Worm (Caenorhabditis elegans): ENCODE data around the gene W05H9.2.

W05H9.2 gene

DNA sequence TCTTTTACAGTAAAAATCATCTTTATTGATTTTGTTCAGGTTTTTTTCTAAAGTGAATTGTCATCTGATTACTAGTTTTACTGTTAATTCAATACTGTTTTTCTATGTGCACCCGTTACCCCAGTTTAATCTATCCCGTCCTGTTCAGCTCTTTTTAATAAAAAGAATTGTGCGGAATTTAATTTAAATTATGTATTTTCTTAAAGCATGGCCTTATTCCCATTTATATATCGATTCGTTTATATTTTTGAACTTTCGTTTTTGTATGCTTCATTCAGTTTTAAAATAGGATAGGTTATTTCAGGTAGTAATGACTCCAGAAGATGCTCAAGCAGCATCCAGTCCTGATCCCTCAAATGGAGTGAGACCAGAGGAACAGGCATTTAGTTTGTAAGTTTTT is at the start of gene W05H9.2:
TSS of gene W05H9.2 (plus strand) at position 301 of the 400 bp plus-strand sequence.
- no peak for TF ChIP-seq jun-1 (tag; optimal IDR thresholded peaks at IDR 0.05)
- no peak for TF ChIP-seq tbx-2 (tag; optimal IDR thresholded peaks at IDR 0.05)
- no peak for TF ChIP-seq ztf-4 (tag; optimal IDR thresholded peaks at IDR 0.05)
- TF ChIP-seq nhr-71 (tag; optimal IDR thresholded peaks at IDR 0.05), result no peak
- TF ChIP-seq unc-98 (GFP tag; IDR thresholded peaks at IDR 0.05), result no peak
- TF ChIP-seq nhr-77 (tag; optimal IDR thresholded peaks at IDR 0.05), result no peak
- TF ChIP-seq unc-30 (tag; optimal IDR thresholded peaks at IDR 0.05), result no peak
- TF ChIP-seq dsc-1 (tag; optimal IDR thresholded peaks at IDR 0.05), result no peak
- TF ChIP-seq elt-2 (tag; optimal IDR thresholded peaks at IDR 0.05), result no peak
- no peak for TF ChIP-seq vab-15 (tag; optimal IDR thresholded peaks at IDR 0.05)

DNA sequence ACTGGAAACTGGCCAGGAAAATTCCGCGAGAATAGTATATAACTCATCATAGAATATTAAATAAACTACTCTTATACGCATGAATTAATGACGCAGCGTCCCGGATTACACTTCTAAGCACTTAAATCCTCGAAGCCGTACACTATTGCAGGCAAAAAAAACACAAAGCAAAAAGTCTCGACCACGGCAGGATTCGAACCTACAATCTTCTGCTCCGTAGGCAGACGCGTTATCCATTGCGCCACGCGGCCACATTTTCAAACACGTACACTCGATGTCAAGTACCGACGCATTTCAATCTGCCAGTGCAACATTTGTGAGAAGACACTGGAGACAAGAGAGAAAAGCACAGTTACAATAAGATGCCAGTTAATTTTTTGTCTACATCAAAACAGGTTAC is 46.9 kb upstream of the W05H9.2 start:
- TF ChIP-seq pax-3 (tag; optimal IDR thresholded peaks at IDR 0.05) (no peak), C34B4.2 (tag; optimal IDR thresholded peaks at IDR 0.05) (no peak), nhr-28 (tag; optimal IDR thresholded peaks at IDR 0.05) (no peak), unc-30 (tag; optimal IDR thresholded peaks at IDR 0.05) (no peak), zip-4 (GFP tag; optimal IDR thresholded peaks at IDR 0.05) (no peak), mef-2 (tag; optimal IDR thresholded peaks at IDR 0.05) (no peak), nhr-71 (tag; optimal IDR thresholded peaks at IDR 0.05) (peak; percentile 72), irx-1 (tag; optimal IDR thresholded peaks at IDR 0.05) (peak; percentile 52), hlh-4 (tag; optimal IDR thresholded peaks at IDR 0.05) (no peak), lin-35 (GFP tag; optimal IDR thresholded peaks at IDR 0.05) (peak; percentile 9 to 68), ceh-63 (GFP tag; optimal IDR thresholded peaks at IDR 0.05) (no peak), unc-62 (GFP tag; optimal IDR thresholded peaks at IDR 0.05) (no peak), lir-3 (tag; optimal IDR thresholded peaks at IDR 0.05; ENCODE audit: poor library complexity) (peak; percentile 23), ceh-82 (tag; optimal IDR thresholded peaks at IDR 0.05) (peak; percentile 24 to 55 (median 31)), fos-1 (tag; optimal IDR thresholded peaks at IDR 0.05) (peak; percentile 27), fkh-4 (tag; optimal IDR thresholded peaks at IDR 0.05; ENCODE audit: borderline replicate concordance) (no peak), skn-1 (tag; optimal IDR thresholded peaks at IDR 0.05) (peak; percentile 23), nhr-12 (tag; optimal IDR thresholded peaks at IDR 0.05) (no peak), egl-27 (tag; optimal IDR thresholded peaks at IDR 0.05) (no peak), efl-3 (GFP tag; optimal IDR thresholded peaks at IDR 0.05) (no peak), nhr-11 (tag; optimal IDR thresholded peaks at IDR 0.05) (no peak), lin-14 (GFP tag; optimal IDR thresholded peaks at IDR 0.05) (peak; percentile 66), swsn-7 (tag; optimal IDR thresholded peaks at IDR 0.05) (peak; percentile 50), fkh-8 (tag; optimal IDR thresholded peaks at IDR 0.05) (peak; percentile 46), zag-1 (tag; optimal IDR thresholded peaks at IDR 0.05) (no peak), nhr-90 (tag; optimal IDR thresholded peaks at IDR 0.05; ENCODE audit: poor library complexity) (peak; percentile 67), sptf-1 (tag; optimal IDR thresholded peaks at IDR 0.05) (no peak), C16A3.4 (tag; optimal IDR thresholded peaks at IDR 0.05) (peak; percentile 69), alr-1 (tag; optimal IDR thresholded peaks at IDR 0.05; ENCODE audit: borderline replicate concordance) (no peak), mep-1 (tag; optimal IDR thresholded peaks at IDR 0.05) (peak; percentile 56), blmp-1 (tag; optimal IDR thresholded peaks at IDR 0.05) (no peak), unc-130 (tag; optimal IDR thresholded peaks at IDR 0.05) (no peak), efl-1 (optimal IDR thresholded peaks at IDR 0.05) (peak in 1 of 2 experiments; percentile 14), efl-1 (GFP tag; optimal IDR thresholded peaks at IDR 0.05 in 1 of 2) (peak in 1 of 2 experiments; percentile 91), mdl-1 (tag; optimal IDR thresholded peaks at IDR 0.05) (peak in 1 of 2 experiments; percentile 52), nhr-47 (tag; optimal IDR thresholded peaks at IDR 0.05) (peak; percentile 75), pqm-1 (tag; optimal IDR thresholded peaks at IDR 0.05) (no peak), grh-1 (GFP tag; IDR thresholded peaks at IDR 0.05) (no peak), fkh-10 (GFP tag; optimal IDR thresholded peaks at IDR 0.05) (no peak), ceh-88 (GFP tag; IDR thresholded peaks at IDR 0.05) (peak; percentile 42; the same call in 1 of the 2 replicates), xbp-1 (tag; optimal IDR thresholded peaks at IDR 0.05) (peak; percentile 64), mab-9 (GFP tag; IDR thresholded peaks at IDR 0.05) (no peak), tbx-2 (tag; optimal IDR thresholded peaks at IDR 0.05) (peak; percentile 55), ztf-4 (tag; optimal IDR thresholded peaks at IDR 0.05) (no peak), nhr-85 (tag) (peak; percentile 74), nhr-20 (tag; optimal IDR thresholded peaks at IDR 0.05) (peak; percentile 65)

Measured in whole organism, L1 larva.